Fruit fly (Drosophila melanogaster) whole organism, wandering third instar larva: ENCODE data around the gene Fim.

Source experiments
- Abd-B ChIP-seq: fragments of >200 bp; optimal IDR thresholded peaks from 2 replicates; lab custom pipeline; 2017; ENCODE audit warnings: missing biosample characterization, missing genetic modification characterization
- CG32264 ChIP-seq: fragments of 200-800 bp; sonication (Bioruptor generic); optimal IDR thresholded peaks from 2 replicates; lab custom pipeline; 2016; ENCODE audit warnings: missing biosample characterization, missing genetic modification characterization
- CG9705 ChIP-seq: fragments of 200-800 bp; sonication (Bioruptor generic); optimal IDR thresholded peaks from 2 replicates; lab custom pipeline; 2018; ENCODE audit warnings: missing biosample characterization, mild to moderate bottlenecking, missing genetic modification characterization
- CrebA ChIP-seq: fragments of 200-800 bp; sonication (Bioruptor generic); optimal IDR thresholded peaks from 2 replicates; lab custom pipeline; 2016; ENCODE audit warnings: missing biosample characterization, mild to moderate bottlenecking, missing genetic modification characterization, borderline replicate concordance
- Dfd ChIP-seq: fragments of >200 bp; optimal IDR thresholded peaks from 2 replicates; lab custom pipeline; 2017; ENCODE audit warnings: missing biosample characterization, missing genetic modification characterization
- Dif ChIP-seq: fragments of 200-275, 200-300 bp; sonication (Bioruptor generic); optimal IDR thresholded peaks from 2 replicates; lab custom pipeline; 2018; ENCODE audit warnings: missing biosample characterization, missing genetic modification characterization; ENCODE audit not compliant: partially characterized antibody
- GATAd ChIP-seq: sonication (Bioruptor generic); optimal IDR thresholded peaks from 2 replicates; lab custom pipeline; 2016; ENCODE audit warnings: missing biosample characterization, missing genetic modification characterization
- HLH106 ChIP-seq: fragments of 200-800 bp; optimal IDR thresholded peaks from 3 replicates; lab custom pipeline; 2019; ENCODE audit warnings: missing biosample characterization, mild to moderate bottlenecking, missing genetic modification characterization, moderate library complexity
- Hnf4 ChIP-seq: fragments of 200-800 bp; sonication (Bioruptor generic); optimal IDR thresholded peaks from 2 replicates; lab custom pipeline; 2016; ENCODE audit warnings: missing biosample characterization, mild to moderate bottlenecking, missing genetic modification characterization
- Hr78 ChIP-seq: fragments of >200 bp; optimal IDR thresholded peaks from 2 replicates; lab custom pipeline; 2017; ENCODE audit warnings: missing biosample characterization, missing genetic modification characterization
- Hr83 ChIP-seq: fragments of 200-300 bp; sonication (Bioruptor generic); optimal IDR thresholded peaks from 2 replicates; lab custom pipeline; 2016; ENCODE audit warnings: missing biosample characterization, mild to moderate bottlenecking, missing genetic modification characterization, moderate library complexity; ENCODE audit not compliant: poor library complexity, severe bottlenecking
- Jra ChIP-seq: sonication (Bioruptor generic); optimal IDR thresholded peaks from 2 replicates; lab custom pipeline; 2016; ENCODE audit warnings: missing biosample characterization, missing genetic modification characterization
- Mio ChIP-seq: sonication (Bioruptor generic); optimal IDR thresholded peaks from 2 replicates; lab custom pipeline; 2016; ENCODE audit warnings: missing biosample characterization, missing genetic modification characterization
- Myc ChIP-seq: fragments of >200 bp; optimal IDR thresholded peaks from 2 replicates; lab custom pipeline; 2017
- N ChIP-seq: fragments of >200 bp; optimal IDR thresholded peaks from 2 replicates; lab custom pipeline; 2018; ENCODE audit warnings: missing biosample characterization, missing external identifiers, missing genetic modification characterization
- OdsH ChIP-seq: fragments of 200-800 bp; sonication (Bioruptor generic); optimal IDR thresholded peaks from 2 replicates; lab custom pipeline; 2016; ENCODE audit warnings: missing biosample characterization, mild to moderate bottlenecking, missing genetic modification characterization
- Rel ChIP-seq, 2 experiments: fragments of 200-800 bp; sonication (Bioruptor generic) in 1 of 2; optimal IDR thresholded peaks; 2 replicates in 1 of 2; 3 replicates in 1 of 2; lab custom pipeline; 2016 to 2019; ENCODE audit warnings: mild to moderate bottlenecking in 2 of 2, missing biosample characterization in 2 of 2, missing genetic modification characterization in 2 of 2, moderate library complexity in 1 of 2
- Sp1 ChIP-seq: fragments of 200-800 bp; sonication (Bioruptor generic); optimal IDR thresholded peaks from 3 replicates; lab custom pipeline; 2019; ENCODE audit warnings: missing biosample characterization, mild to moderate bottlenecking, missing genetic modification characterization, moderate library complexity
- Vsx2 ChIP-seq: fragments of 200-300, 225-300 bp; sonication (Bioruptor generic); optimal IDR thresholded peaks from 2 replicates; lab custom pipeline; 2018; ENCODE audit warnings: missing biosample characterization, missing genetic modification characterization; ENCODE audit not compliant: partially characterized antibody
- br ChIP-seq: fragments of 200-800 bp; sonication (Bioruptor generic); optimal IDR thresholded peaks from 2 replicates; lab custom pipeline; 2016; ENCODE audit warnings: missing biosample characterization, missing genetic modification characterization
- dl ChIP-seq, 2 experiments: fragments of 175-275, 200-275 bp in 1 of 2; fragments of 200-275 bp in 1 of 2; sonication (Bioruptor generic); optimal IDR thresholded peaks; lab custom pipeline; 2018; ENCODE audit warnings: mild to moderate bottlenecking in 2 of 2, missing biosample characterization in 2 of 2, missing genetic modification characterization in 2 of 2, moderate library complexity in 2 of 2; ENCODE audit not compliant: partially characterized antibody in 2 of 2, insufficient read depth in 1 of 2
- dmrt93B ChIP-seq: fragments of 200-800 bp; sonication (Bioruptor generic); optimal IDR thresholded peaks from 2 replicates; lab custom pipeline; 2018; ENCODE audit warnings: missing biosample characterization, mild to moderate bottlenecking, missing genetic modification characterization
- dsf ChIP-seq: sonication (Bioruptor generic); optimal IDR thresholded peaks from 2 replicates; lab custom pipeline; 2016; ENCODE audit warnings: missing biosample characterization, missing genetic modification characterization, borderline replicate concordance
- ey ChIP-seq: fragments of 200-800 bp; sonication (Bioruptor generic); optimal IDR thresholded peaks from 2 replicates; lab custom pipeline; 2016; ENCODE audit warnings: missing biosample characterization, missing genetic modification characterization
- foxo ChIP-seq, 2 experiments: fragments of 200-800 bp; sonication (Bioruptor generic); optimal IDR thresholded peaks; 2 replicates in 1 of 2; 3 replicates in 1 of 2; lab custom pipeline; 2016 to 2017; ENCODE audit warnings: missing biosample characterization in 2 of 2, missing genetic modification characterization in 2 of 2
- fru ChIP-seq: fragments of 200-800 bp; sonication (Bioruptor generic); optimal IDR thresholded peaks from 3 replicates; lab custom pipeline; 2016; ENCODE audit warnings: missing biosample characterization, mild to moderate bottlenecking, missing genetic modification characterization
- h ChIP-seq: fragments of 200-800 bp; sonication (Bioruptor generic); optimal IDR thresholded peaks from 3 replicates; lab custom pipeline; 2016; ENCODE audit warnings: missing biosample characterization, mild to moderate bottlenecking, missing genetic modification characterization
- jim ChIP-seq: fragments of 175-275, 200-325 bp; sonication (Bioruptor generic); optimal IDR thresholded peaks from 2 replicates; lab custom pipeline; 2016; ENCODE audit warnings: missing biosample characterization, mild to moderate bottlenecking, missing genetic modification characterization
- lola ChIP-seq: fragments of >200 bp; optimal IDR thresholded peaks from 2 replicates; lab custom pipeline; 2017; ENCODE audit warnings: missing biosample characterization, missing genetic modification characterization
- pan ChIP-seq: fragments of >200 bp; optimal IDR thresholded peaks from 2 replicates; lab custom pipeline; 2017
- psq ChIP-seq: fragments of 200-800 bp; sonication (Bioruptor generic); optimal IDR thresholded peaks from 3 replicates; lab custom pipeline; 2017; ENCODE audit warnings: missing biosample characterization, mild to moderate bottlenecking, missing genetic modification characterization, moderate library complexity
- rgr ChIP-seq: fragments of 200-800 bp; sonication (Bioruptor generic); optimal IDR thresholded peaks from 3 replicates; lab custom pipeline; 2016; ENCODE audit warnings: missing biosample characterization, mild to moderate bottlenecking, missing genetic modification characterization
- sage ChIP-seq: fragments of 200-800 bp; sonication (Bioruptor generic); optimal IDR thresholded peaks from 2 replicates; lab custom pipeline; 2016; ENCODE audit warnings: missing biosample characterization, mild to moderate bottlenecking, missing genetic modification characterization
- sv ChIP-seq: fragments of 200-800 bp; sonication (Bioruptor generic); optimal IDR thresholded peaks from 3 replicates; lab custom pipeline; 2016; ENCODE audit warnings: missing biosample characterization, missing genetic modification characterization
- tai ChIP-seq: sonication (Bioruptor generic); optimal IDR thresholded peaks from 2 replicates; lab custom pipeline; 2016; ENCODE audit warnings: missing biosample characterization, missing genetic modification characterization
- woc ChIP-seq: sonication (Bioruptor generic); optimal IDR thresholded peaks from 2 replicates; lab custom pipeline; 2016; ENCODE audit warnings: missing biosample characterization, mild to moderate bottlenecking, missing genetic modification characterization

Fim gene

DNA sequence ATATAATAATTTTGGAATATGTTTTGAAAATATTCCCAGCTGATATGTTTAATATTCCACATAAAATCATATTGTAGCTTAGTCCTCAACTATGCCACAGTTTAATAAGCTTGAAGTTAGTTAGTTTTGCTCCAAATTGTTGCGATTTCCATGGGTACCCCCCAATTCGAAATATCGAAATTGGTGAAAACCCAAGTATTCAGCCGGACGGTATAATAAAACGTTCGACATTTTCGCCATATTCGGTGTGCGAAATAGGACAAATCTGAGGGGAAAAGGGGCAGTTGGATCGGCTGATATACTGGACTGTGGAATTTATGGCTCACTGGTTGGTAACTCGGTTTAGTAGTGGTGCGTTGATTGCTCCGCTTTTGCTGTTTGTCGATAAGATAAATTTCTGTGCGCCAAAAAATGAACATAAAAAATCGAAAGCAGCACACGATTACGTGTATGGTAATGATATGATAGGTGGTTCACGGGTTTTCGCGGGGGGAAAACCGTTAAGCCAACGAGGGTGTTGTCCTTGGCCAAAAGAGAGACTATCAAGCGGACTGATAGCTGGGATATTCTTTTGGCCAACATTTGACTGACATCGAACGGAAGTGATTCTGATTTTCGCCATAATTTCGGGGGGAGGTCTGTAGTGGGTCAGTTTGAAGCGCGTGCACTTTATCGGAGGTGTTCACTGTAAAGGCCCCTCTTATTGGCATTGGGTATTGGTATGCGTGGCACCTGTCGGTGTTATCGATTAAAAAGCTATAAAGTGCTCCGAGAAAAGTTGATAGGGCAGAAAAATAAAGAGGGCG, 11.4 kb downstream of the Fim start:
- TF ChIP-seq dsf (GFP tag; lab: Kevin White, UChicago) (no peak), psq (GFP tag; lab: Kevin White, UChicago) (no peak), CrebA (GFP tag; lab: Kevin White, UChicago) (no peak), GATAd (GFP tag; lab: Kevin White, UChicago) (no peak), h (GFP tag; lab: Kevin White, UChicago) (peak; percentile 60), sage (no peak), Hnf4 (GFP tag; lab: Kevin White, UChicago) (no peak), woc (GFP tag; lab: Kevin White, UChicago) (no peak), CG9705 (GFP tag; lab: Kevin White, UChicago) (no peak), Abd-B (GFP tag; lab: Kevin White, UChicago) (no peak), tai (GFP tag; lab: Kevin White, UChicago) (no peak), fru (GFP tag; lab: Kevin White, UChicago) (peak; percentile 4), Rel (GFP tag; optimal IDR thresholded peaks at IDR 0.05; lab: Kevin White, UChicago) (no peak), Rel (tag; optimal IDR thresholded peaks at IDR 0.05; lab: Kevin White, UChicago) (peak; percentile 98), rgr (GFP tag; lab: Kevin White, UChicago) (no peak), Jra (GFP tag; lab: Kevin White, UChicago) (no peak), dl (GFP tag; optimal IDR thresholded peaks at IDR 0.05; lab: Kevin White, UChicago; ENCODE audit: insufficient read depth in 1 of 2, partially characterized antibody in 2 of 2) (no peak), foxo (GFP tag; optimal IDR thresholded peaks at IDR 0.05; lab: Kevin White, UChicago) (peak in 1 of 2 experiments; percentile 20), CG32264 (GFP tag; lab: Kevin White, UChicago) (no peak), Vsx2 (GFP tag; lab: Kevin White, UChicago) (no peak), lola (GFP tag; lab: Kevin White, UChicago) (no peak), jim (GFP tag; lab: Kevin White, UChicago) (no peak), Dfd (GFP tag; lab: Kevin White, UChicago) (no peak), br (GFP tag; lab: Kevin White, UChicago) (no peak), pan (lab: Kevin White, UChicago) (no peak), N (GFP tag; lab: Kevin White, UChicago) (no peak), Myc (lab: Kevin White, UChicago) (no peak), ey (GFP tag; lab: Kevin White, UChicago) (no peak), sv (GFP tag; lab: Kevin White, UChicago) (no peak), Mio (no peak), OdsH (GFP tag; lab: Kevin White, UChicago) (no peak), Sp1 (no peak), HLH106 (no peak), Hr83 (no peak), Dif (GFP tag; lab: Kevin White, UChicago) (no peak)

- TF ChIP-seq Vsx2 (GFP tag; lab: Kevin White, UChicago), result no peak
- no peak for TF ChIP-seq Hr83
- no peak for TF ChIP-seq Rel (GFP tag; optimal IDR thresholded peaks at IDR 0.05; lab: Kevin White, UChicago)
- TF ChIP-seq Rel (tag; optimal IDR thresholded peaks at IDR 0.05; lab: Kevin White, UChicago), result peak; percentile 62
- TF ChIP-seq Dif (GFP tag; lab: Kevin White, UChicago), result no peak
- TF ChIP-seq h (GFP tag; lab: Kevin White, UChicago), result peak; percentile 30
- no peak for TF ChIP-seq dmrt93B (GFP tag; lab: Kevin White, UChicago)
- TF ChIP-seq, all 38 proteins: peak for 2
These were observed 12.5 kb downstream of the Fim start for dm6 chrX:17289225-17289624.

DNA sequence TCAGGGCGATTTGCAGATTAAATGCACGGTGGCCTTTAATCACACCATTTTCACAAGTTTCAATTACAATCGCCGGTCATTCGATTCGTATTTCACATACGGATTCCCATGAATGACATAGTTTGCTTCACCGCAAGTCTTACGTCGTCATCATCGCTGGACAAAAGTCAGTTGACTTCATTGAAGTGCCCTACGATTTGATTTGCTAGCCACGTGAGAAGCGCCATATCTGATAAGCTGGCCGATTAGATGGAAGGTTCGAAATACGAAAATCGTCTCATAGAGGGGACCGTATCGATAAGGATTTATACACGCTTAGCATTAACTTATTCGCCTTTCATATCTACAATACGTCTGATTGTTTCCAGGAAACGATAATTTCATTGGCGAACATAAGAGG, 16.7 kb downstream of the Fim start:
- TF ChIP-seq OdsH (GFP tag; lab: Kevin White, UChicago), result no peak
- TF ChIP-seq GATAd (GFP tag; lab: Kevin White, UChicago), result no peak
- no peak for TF ChIP-seq dsf (GFP tag; lab: Kevin White, UChicago)
- no peak for TF ChIP-seq woc (GFP tag; lab: Kevin White, UChicago)
- TF ChIP-seq CrebA (GFP tag; lab: Kevin White, UChicago), result no peak
- no peak for TF ChIP-seq foxo (GFP tag; optimal IDR thresholded peaks at IDR 0.05; lab: Kevin White, UChicago)
- no peak for TF ChIP-seq h (GFP tag; lab: Kevin White, UChicago)
- TF ChIP-seq lola (GFP tag; lab: Kevin White, UChicago), result no peak
- no peak for TF ChIP-seq tai (GFP tag; lab: Kevin White, UChicago)
- no peak for TF ChIP-seq dl (GFP tag; optimal IDR thresholded peaks at IDR 0.05; lab: Kevin White, UChicago; ENCODE audit: insufficient read depth in 1 of 2, partially characterized antibody in 2 of 2)
- no peak for TF ChIP-seq Hr78
- TF ChIP-seq psq (GFP tag; lab: Kevin White, UChicago), result no peak
- no peak for TF ChIP-seq Dfd (GFP tag; lab: Kevin White, UChicago)
- TF ChIP-seq Abd-B (GFP tag; lab: Kevin White, UChicago), result no peak
- no peak for TF ChIP-seq br (GFP tag; lab: Kevin White, UChicago)
- no peak for TF ChIP-seq Myc (lab: Kevin White, UChicago)
- no peak for TF ChIP-seq jim (GFP tag; lab: Kevin White, UChicago)
- no peak for TF ChIP-seq HLH106
